Worm (Caenorhabditis elegans) whole organism, L2 larva: ENCODE measurements around the gene R07E5.7.
"Not testable (repeated sequence)": the region's sequence is repeated elsewhere in the genome, so short reads cannot be mapped to it uniquely, and the experiment has no call there.

ENCODE experiments used
- C34F6.9 ChIP-seq: fragments of 150-350 bp; optimal IDR thresholded peaks from 2 replicates; lab custom pipeline; 2014; ENCODE audit warnings: missing biosample characterization, missing genetic modification characterization
- F13H6.1 ChIP-seq: sonication (generic microtip); optimal IDR thresholded peaks from 2 replicates; lab custom pipeline; 2016; ENCODE audit warnings: missing genetic modification characterization, missing compliant biosample characterization
- R02D3.7 ChIP-seq: fragments of 150-350 bp; optimal IDR thresholded peaks from 2 replicates; lab custom pipeline; 2014; ENCODE audit warnings: missing biosample characterization, missing genetic modification characterization
- Y55F3AM.14 ChIP-seq: fragments of 200-800 bp; sonication (Bioruptor generic); optimal IDR thresholded peaks from 2 replicates; lab custom pipeline; 2018; ENCODE audit warnings: mild to moderate bottlenecking, missing genetic modification characterization, missing compliant biosample characterization
- ZK546.5 ChIP-seq: sonication (generic microtip); optimal IDR thresholded peaks from 2 replicates; lab custom pipeline; 2017; ENCODE audit warnings: missing biosample characterization, missing genetic modification characterization
- alr-1 ChIP-seq: fragments of 150-350 bp; optimal IDR thresholded peaks from 2 replicates; lab custom pipeline; 2014; ENCODE audit warnings: missing biosample characterization, missing genetic modification characterization
- aly-2 ChIP-seq: fragments of 150-350 bp; optimal IDR thresholded peaks from 2 replicates; lab custom pipeline; 2014; ENCODE audit warnings: missing biosample characterization, missing genetic modification characterization
- ama-1 ChIP-seq: fragments of 150-350 bp; optimal IDR thresholded peaks from 2 replicates; lab custom pipeline; 2018; ENCODE audit warnings: inconsistent platforms
- blmp-1 ChIP-seq: sonication (generic microtip); optimal IDR thresholded peaks from 2 replicates; lab custom pipeline; 2017; ENCODE audit warnings: missing genetic modification characterization, mild to moderate bottlenecking, missing compliant biosample characterization, antibody characterized with exemption, moderate library complexity; ENCODE audit not compliant: insufficient read depth
- ceh-16 ChIP-seq: fragments of 150-350 bp; optimal IDR thresholded peaks from 2 replicates; lab custom pipeline; 2014; ENCODE audit warnings: missing biosample characterization, missing genetic modification characterization
- crh-2 ChIP-seq: sonication (generic microtip); optimal IDR thresholded peaks from 2 replicates; lab custom pipeline; 2017; ENCODE audit warnings: missing biosample characterization, missing genetic modification characterization
- dmd-4 ChIP-seq: sonication (generic microtip); optimal IDR thresholded peaks from 2 replicates; lab custom pipeline; 2017; ENCODE audit warnings: missing biosample characterization, missing genetic modification characterization
- egl-27 ChIP-seq: sonication (generic microtip); optimal IDR thresholded peaks from 3 replicates; lab custom pipeline; 2017; ENCODE audit warnings: missing biosample characterization, missing genetic modification reagents, missing genetic modification characterization
- elt-1 ChIP-seq: fragments of 150-350 bp; optimal IDR thresholded peaks from 2 replicates; lab custom pipeline; 2014; ENCODE audit warnings: missing biosample characterization, missing genetic modification characterization
- fos-1 ChIP-seq: fragments of 150-350 bp; optimal IDR thresholded peaks from 2 replicates; lab custom pipeline; 2014; ENCODE audit warnings: missing biosample characterization, missing genetic modification characterization
- gmeb-1 ChIP-seq: fragments of 150-350 bp; optimal IDR thresholded peaks from 2 replicates; lab custom pipeline; 2014; ENCODE audit warnings: missing biosample characterization, missing genetic modification characterization
- lin-11 ChIP-seq: fragments of 150-350 bp; sonication (generic microtip); optimal IDR thresholded peaks from 2 replicates; lab custom pipeline; 2014; ENCODE audit warnings: missing biosample characterization, missing genetic modification characterization, inconsistent platforms, mixed read lengths
- lin-13 ChIP-seq: fragments of 150-350 bp; optimal IDR thresholded peaks from 2 replicates; lab custom pipeline; 2014; ENCODE audit warnings: missing biosample characterization, missing genetic modification reagents, missing genetic modification characterization
- lsy-2 ChIP-seq, 2 experiments: fragments of 150-350 bp in 1 of 2; sonication (generic microtip) in 1 of 2; optimal IDR thresholded peaks; 2 replicates each; lab custom pipeline; 2014 to 2017; ENCODE audit warnings: missing biosample characterization in 2 of 2, missing genetic modification characterization in 2 of 2
- mbf-1 ChIP-seq: sonication (generic microtip); optimal IDR thresholded peaks from 2 replicates; lab custom pipeline; 2017; ENCODE audit warnings: missing biosample characterization, missing genetic modification characterization
- mdl-1 ChIP-seq, 2 experiments: fragments of 150-350 bp in 1 of 2; sonication (generic microtip) in 1 of 2; optimal IDR thresholded peaks; 2 replicates each; lab custom pipeline; 2017; ENCODE audit warnings: missing biosample characterization in 2 of 2, missing genetic modification characterization in 2 of 2
- nhr-12 ChIP-seq: fragments of 150-350 bp; optimal IDR thresholded peaks from 2 replicates; lab custom pipeline; 2014; ENCODE audit warnings: missing biosample characterization, missing genetic modification characterization
- nhr-129 ChIP-seq: fragments of 150-350 bp; optimal IDR thresholded peaks from 2 replicates; lab custom pipeline; 2014; ENCODE audit warnings: missing biosample characterization, missing genetic modification characterization
- nhr-21 ChIP-seq: fragments of 150-350 bp; optimal IDR thresholded peaks from 2 replicates; lab custom pipeline; 2014; ENCODE audit warnings: missing biosample characterization, missing genetic modification characterization
- nhr-23 ChIP-seq: fragments of 150-350 bp; optimal IDR thresholded peaks from 2 replicates; lab custom pipeline; 2014; ENCODE audit warnings: missing biosample characterization, missing genetic modification reagents, missing genetic modification characterization
- nhr-25 ChIP-seq: fragments of 150-350 bp; sonication (generic microtip); optimal IDR thresholded peaks from 3 replicates; lab custom pipeline; 2014; ENCODE audit warnings: missing biosample characterization, missing genetic modification characterization
- nhr-6 ChIP-seq: fragments of 150-350 bp; optimal IDR thresholded peaks from 2 replicates; lab custom pipeline; 2014; ENCODE audit warnings: missing biosample characterization, missing genetic modification characterization
- nhr-77 ChIP-seq: fragments of 150-350 bp; optimal IDR thresholded peaks from 2 replicates; lab custom pipeline; 2014; ENCODE audit warnings: missing biosample characterization, missing genetic modification characterization
- peb-1 ChIP-seq: fragments of 150-350 bp; optimal IDR thresholded peaks from 2 replicates; lab custom pipeline; 2014; ENCODE audit warnings: missing biosample characterization, missing genetic modification characterization
- sem-4 ChIP-seq: fragments of 150-350 bp; optimal IDR thresholded peaks from 2 replicates; lab custom pipeline; 2014; ENCODE audit warnings: missing biosample characterization, missing genetic modification reagents, missing genetic modification characterization
- skn-1 ChIP-seq: sonication (generic microtip); optimal IDR thresholded peaks from 2 replicates; lab custom pipeline; 2017; ENCODE audit warnings: missing biosample characterization, missing genetic modification characterization
- sma-3 ChIP-seq: sonication (generic microtip); optimal IDR thresholded peaks from 2 replicates; lab custom pipeline; 2016; ENCODE audit warnings: missing genetic modification reagents, missing genetic modification characterization, missing compliant biosample characterization
- sma-9 ChIP-seq, 2 experiments: fragments of 150-350 bp in 1 of 2; sonication (generic microtip) in 1 of 2; optimal IDR thresholded peaks; 2 replicates each; lab custom pipeline; 2014 to 2016; ENCODE audit warnings: missing genetic modification characterization in 2 of 2, mild to moderate bottlenecking in 1 of 2, missing biosample characterization in 1 of 2, missing compliant biosample characterization in 1 of 2, missing genetic modification reagents in 1 of 2, moderate library complexity in 1 of 2
- unc-55 ChIP-seq: fragments of 150-350 bp; sonication (generic microtip); optimal IDR thresholded peaks from 3 replicates; lab custom pipeline; 2014; ENCODE audit warnings: missing biosample characterization, missing genetic modification reagents, missing genetic modification characterization
- unc-62 ChIP-seq: fragments of 150-350 bp; optimal IDR thresholded peaks from 2 replicates; lab custom pipeline; 2014; ENCODE audit warnings: missing biosample characterization, missing genetic modification reagents, missing genetic modification characterization
- ztf-1 ChIP-seq: fragments of 200-800 bp; sonication (Bioruptor generic); conservative IDR thresholded peaks from 2 replicates; pipeline ENCODE4 v1.3.6; 2022; ENCODE audit warnings: missing genetic modification characterization, missing compliant biosample characterization
- ztf-11 ChIP-seq: sonication (generic microtip); optimal IDR thresholded peaks from 2 replicates; lab custom pipeline; 2017; ENCODE audit warnings: missing biosample characterization, missing genetic modification characterization
- ztf-4 ChIP-seq: fragments of 150-350 bp; optimal IDR thresholded peaks from 2 replicates; lab custom pipeline; 2014; ENCODE audit warnings: missing biosample characterization, missing genetic modification characterization

The R07E5.7 gene

ce11 chrIII:4380835-4381234 lies 38.1 kb downstream of the R07E5.7 start:
- TF ChIP-seq C34F6.9 (tag; lab: Kevin White, UChicago) (peak; percentile 20), lin-13 (GFP tag; lab: Kevin White, UChicago) (no peak), ztf-11 (tag; lab: Kevin White, UChicago) (no peak), aly-2 (tag; lab: Kevin White, UChicago) (no peak), crh-2 (tag; lab: Kevin White, UChicago) (no peak)

- TF ChIP-seq blmp-1 (tag; lab: Kevin White, UChicago) = no peak
- no peak for TF ChIP-seq unc-62
- TF ChIP-seq lin-11 = no peak
- TF ChIP-seq R02D3.7 (tag; lab: Kevin White, UChicago) = no peak
- TF ChIP-seq sma-3 (GFP tag; lab: Kevin White, UChicago) = no peak
- TF ChIP-seq unc-55 (GFP tag; lab: Kevin White, UChicago) = no peak
- no peak for TF ChIP-seq ztf-11 (tag; lab: Kevin White, UChicago)
- no peak for TF ChIP-seq aly-2 (tag; lab: Kevin White, UChicago)
- no peak for TF ChIP-seq elt-1 (tag; lab: Kevin White, UChicago)
- no peak for TF ChIP-seq mdl-1 (tag; optimal IDR thresholded peaks at IDR 0.05; lab: Kevin White, UChicago)
- no peak for TF ChIP-seq egl-27 (tag; lab: Kevin White, UChicago)
- no peak for TF ChIP-seq Y55F3AM.14 (GFP tag; lab: Kevin White, UChicago)
- no peak for TF ChIP-seq nhr-12
- TF ChIP-seq ztf-1 (GFP tag; lab: Robert Waterston, UW) = no peak
- no peak for TF ChIP-seq nhr-25 (tag; lab: Kevin White, UChicago)
These were observed 39.2 kb downstream of the R07E5.7 start, which contains the start of gene B0284.3 for ce11 chrIII:4379717-4380116. B0284.3 (minus strand) TSS chrIII:4379817.

- TF ChIP-seq mbf-1 (tag; lab: Kevin White, UChicago) = peak; percentile 26
- TF ChIP-seq lsy-2 (tag; optimal IDR thresholded peaks at IDR 0.05; lab: Kevin White, UChicago) = peak in 1 of 2 experiments; percentile 62
- TF ChIP-seq crh-2 (tag; lab: Kevin White, UChicago) = peak; percentile 56
- TF ChIP-seq sma-3 (GFP tag; lab: Kevin White, UChicago) = peak; percentile 58
- TF ChIP-seq nhr-6 (tag; lab: Kevin White, UChicago) = peak; percentile 25
- peak; percentile 63 for TF ChIP-seq nhr-21 (tag; lab: Kevin White, UChicago)
- peak; percentile 53 for TF ChIP-seq F13H6.1
- peak; percentile 8 for TF ChIP-seq sem-4 (tag; lab: Kevin White, UChicago)
- peak; percentile 20 for TF ChIP-seq C34F6.9 (tag; lab: Kevin White, UChicago)
- TF ChIP-seq Y55F3AM.14 (GFP tag; lab: Kevin White, UChicago) = peak; percentile 32
- peak; percentile 34 for TF ChIP-seq unc-55 (GFP tag; lab: Kevin White, UChicago)
- peak; percentile 46 for TF ChIP-seq nhr-129 (tag; lab: Kevin White, UChicago)
- peak; percentile 62 for TF ChIP-seq fos-1
- TF ChIP-seq nhr-25 (tag; lab: Kevin White, UChicago) = peak; percentile 47
- peak; percentile 9 for TF ChIP-seq ceh-16 (tag; lab: Kevin White, UChicago)
- TF ChIP-seq lin-13 (GFP tag; lab: Kevin White, UChicago) = peak; percentile 65
- peak; percentile 35 for TF ChIP-seq gmeb-1 (tag; lab: Kevin White, UChicago)
- peak; percentile 33 for TF ChIP-seq sma-9 (GFP tag; optimal IDR thresholded peaks at IDR 0.05; lab: Kevin White, UChicago)
- TF ChIP-seq sma-9 (tag; optimal IDR thresholded peaks at IDR 0.05; lab: Kevin White, UChicago) = not testable (repeated sequence)
- TF ChIP-seq, all 48 proteins: peak for 18; not testable (repeated sequence) for 30
These were observed 40.2 kb downstream of the R07E5.7 start for ce11 chrIII:4378600-4379293.

ce11 chrIII:4374854-4375253 lies 44.1 kb downstream of the R07E5.7 start, which contains the start of gene pals-26:
pals-26 (plus strand) TSS chrIII:4375154.
- TF ChIP-seq peb-1 (tag; lab: Kevin White, UChicago) = no peak
- TF ChIP-seq, all 48 proteins: peak for 0

ce11 chrIII:4372894-4373293 lies 46.1 kb downstream of the R07E5.7 start:
- TF ChIP-seq alr-1 (tag; lab: Kevin White, UChicago) (no peak), blmp-1 (tag; lab: Kevin White, UChicago) (no peak), nhr-77 (tag; lab: Kevin White, UChicago) (no peak), ztf-11 (tag; lab: Kevin White, UChicago) (no peak), nhr-23 (tag; lab: Kevin White, UChicago) (no peak), unc-55 (GFP tag; lab: Kevin White, UChicago) (no peak), R02D3.7 (tag; lab: Kevin White, UChicago) (no peak), ztf-4 (tag; lab: Kevin White, UChicago) (no peak), mbf-1 (tag; lab: Kevin White, UChicago) (no peak), peb-1 (tag; lab: Kevin White, UChicago) (no peak), ama-1 (no peak), gmeb-1 (tag; lab: Kevin White, UChicago) (no peak), ZK546.5 (tag; lab: Kevin White, UChicago) (no peak), C34F6.9 (tag; lab: Kevin White, UChicago) (no peak), nhr-21 (tag; lab: Kevin White, UChicago) (no peak), skn-1 (tag; lab: Kevin White, UChicago) (no peak), dmd-4 (tag; lab: Kevin White, UChicago) (no peak), nhr-129 (tag; lab: Kevin White, UChicago) (no peak)
